Worm (Caenorhabditis elegans): ENCODE results near the gene T07D3.2.

Gene T07D3.2

DNA sequence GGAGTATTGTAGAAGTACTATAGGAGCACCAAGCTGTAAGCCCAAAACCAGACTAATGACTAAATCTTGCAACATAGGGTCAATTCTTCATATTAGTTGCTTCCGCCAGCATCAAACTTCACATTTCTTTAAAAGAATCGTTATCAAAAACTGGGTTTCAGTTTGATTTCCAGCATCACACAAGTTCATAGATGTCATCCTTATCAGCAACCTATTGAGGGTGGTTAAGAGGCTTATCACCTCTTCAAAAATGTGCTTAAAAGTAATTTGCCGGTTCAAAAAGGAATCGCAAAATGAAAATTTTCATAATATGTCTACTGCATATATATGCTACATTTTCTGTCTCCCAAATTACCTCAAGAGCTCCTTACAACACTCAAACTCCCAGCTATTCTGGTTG is 42.0 kb downstream of the T07D3.2 start, which contains the start of gene clec-43:
TSS of gene clec-43 (plus strand) at position 294 of the 400 bp plus-strand sequence.
- no peak for TF ChIP-seq W03F9.2 (tag; optimal IDR thresholded peaks at IDR 0.05)
- TF ChIP-seq him-1 (tag; optimal IDR thresholded peaks at IDR 0.05) = no peak
- TF ChIP-seq dao-5 (tag; optimal IDR thresholded peaks at IDR 0.05) = no peak

DNA sequence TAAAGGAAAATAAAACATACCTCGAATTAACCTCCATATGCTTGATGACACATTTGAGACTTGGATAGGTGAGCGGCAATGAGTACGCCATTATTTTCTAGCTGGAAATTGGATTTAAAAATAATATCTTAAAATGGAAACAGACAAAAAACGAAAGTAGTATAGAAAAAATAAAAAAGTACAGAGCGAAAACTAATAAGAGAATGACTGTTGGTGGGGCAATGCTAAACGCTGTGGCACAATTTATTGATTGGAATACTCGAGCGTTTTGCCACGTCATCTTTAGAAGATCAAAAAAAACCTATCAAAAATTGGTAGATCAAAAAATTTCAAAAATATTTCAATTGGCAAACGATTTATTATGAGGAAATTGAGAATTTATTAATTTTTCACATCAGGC is 46.4 kb downstream of the T07D3.2 start, which contains the start of gene fbxc-32:
TSS of gene fbxc-32 (minus strand) at position 101 of the 400 bp plus-strand sequence.
- TF ChIP-seq him-1 (tag; optimal IDR thresholded peaks at IDR 0.05) = no peak
- TF ChIP-seq dao-5 (tag; optimal IDR thresholded peaks at IDR 0.05) = no peak
- TF ChIP-seq W03F9.2 (tag; optimal IDR thresholded peaks at IDR 0.05) = no peak

DNA sequence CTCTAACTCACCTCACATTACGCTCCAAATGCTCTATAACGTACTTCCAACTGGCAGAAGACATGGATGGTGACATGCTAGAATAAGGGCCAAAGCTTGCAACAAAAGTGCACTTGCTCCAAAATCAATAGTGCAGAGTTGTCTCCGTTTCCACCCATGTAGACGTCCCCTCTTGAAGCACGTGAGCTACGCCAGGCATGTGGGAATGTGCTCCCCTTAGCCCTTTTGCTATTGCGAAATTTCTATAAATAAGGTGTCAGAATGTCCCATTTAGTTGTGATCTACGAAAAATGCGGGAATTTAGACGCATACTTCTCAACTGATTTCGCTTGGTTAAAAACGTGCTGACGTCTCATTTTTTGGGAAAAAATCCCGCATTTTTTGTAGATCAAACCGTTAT is 48.6 kb downstream of the T07D3.2 start:
- TF ChIP-seq him-1 (tag; optimal IDR thresholded peaks at IDR 0.05) (no peak), dao-5 (tag; optimal IDR thresholded peaks at IDR 0.05) (no peak), W03F9.2 (tag; optimal IDR thresholded peaks at IDR 0.05) (no peak)

DNA sequence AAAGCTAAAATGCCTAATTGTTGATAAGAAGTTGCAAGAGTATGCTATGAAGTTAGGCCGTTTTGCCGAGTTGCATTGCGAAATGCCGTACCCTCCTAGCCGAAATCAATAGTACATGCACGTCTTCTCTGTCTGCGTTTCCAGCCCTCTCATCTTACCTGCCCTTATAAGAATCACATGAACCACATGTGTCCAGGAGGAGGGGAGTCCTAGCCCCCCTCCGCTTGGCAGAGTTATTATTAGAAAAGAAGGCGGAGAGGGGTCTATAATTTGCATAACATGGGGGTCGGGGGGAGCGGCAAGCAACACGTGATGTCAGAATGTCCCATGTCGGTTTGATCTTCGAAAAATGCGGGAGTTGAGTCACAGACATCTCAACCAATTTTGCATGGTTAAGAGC is 51.3 kb downstream of the T07D3.2 start:
- TF ChIP-seq him-1 (tag; optimal IDR thresholded peaks at IDR 0.05) (no peak), dao-5 (tag; optimal IDR thresholded peaks at IDR 0.05) (no peak), W03F9.2 (tag; optimal IDR thresholded peaks at IDR 0.05) (no peak)
